Worm (Caenorhabditis elegans): ENCODE results near the gene mdt-21.

Gene mdt-21

ce11 chrIII:11823260-11823659 is 45.8 kb downstream of the mdt-21 start, which contains the start of gene C18D11.3:
Gene C18D11.3, plus strand, starts transcription at chrIII:11823448.
- TF ChIP-seq unc-62 (GFP tag; optimal IDR thresholded peaks at IDR 0.05) = no peak

- TF ChIP-seq unc-62 (GFP tag; optimal IDR thresholded peaks at IDR 0.05) = no peak
Observed at ce11 chrIII:11824088-11824487, 46.7 kb downstream of the mdt-21 start.

ce11 chrIII:11824580-11824979 is 47.2 kb downstream of the mdt-21 start:
- TF ChIP-seq unc-62 (GFP tag; optimal IDR thresholded peaks at IDR 0.05) = no peak

- no peak for TF ChIP-seq unc-62 (GFP tag; optimal IDR thresholded peaks at IDR 0.05)
Observed at ce11 chrIII:11825654-11826053, 48.2 kb downstream of the mdt-21 start.

- TF ChIP-seq unc-62 (GFP tag; optimal IDR thresholded peaks at IDR 0.05) = no peak
Observed at ce11 chrIII:11826118-11826517, 48.7 kb downstream of the mdt-21 start, which contains the start of gene rsp-8. Gene rsp-8, plus strand, starts transcription at chrIII:11826418.

- TF ChIP-seq unc-62 (GFP tag; optimal IDR thresholded peaks at IDR 0.05) = no peak
Observed at ce11 chrIII:11829062-11829461, 51.6 kb downstream of the mdt-21 start.

All from whole organism, dauer.